Fruit fly (Drosophila melanogaster): ENCODE measurements around the gene red.

DNA sequence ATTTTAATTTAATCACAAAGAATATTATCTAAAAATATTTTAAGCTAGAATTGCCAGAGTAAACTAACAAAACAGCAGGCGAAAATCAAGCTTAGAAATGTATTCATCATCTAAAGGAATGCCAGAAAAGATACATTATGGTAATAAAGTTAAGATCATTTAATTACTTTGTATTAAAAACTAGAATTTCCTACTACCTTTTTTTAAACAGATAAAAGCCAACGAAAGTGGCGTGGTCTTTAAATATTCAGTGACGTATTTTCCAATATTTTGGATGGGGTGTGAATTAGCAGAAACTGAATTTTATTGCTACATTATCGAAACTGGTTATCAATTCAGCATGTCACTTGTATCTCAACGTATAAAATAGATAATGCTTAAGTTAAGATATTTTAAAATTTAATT is 3.4 kb downstream of the red start:
- no peak for TF ChIP-seq CG8478 (optimal IDR thresholded peaks at IDR 0.05)
- no peak for TF ChIP-seq pan (optimal IDR thresholded peaks at IDR 0.05)
- no peak for TF ChIP-seq psq (optimal IDR thresholded peaks at IDR 0.05)
- TF ChIP-seq usp (GFP tag; optimal IDR thresholded peaks at IDR 0.05): no peak
